Worm (Caenorhabditis elegans) whole organism, mixed stage, embryonic: Measurements from ENCODE around the gene cutl-2.

Source experiments
- elt-3 ChIP-seq: fragments of 150-350 bp; optimal IDR thresholded peaks from 2 replicates; lab custom pipeline; 2014; ENCODE audit warnings: missing biosample characterization, missing genetic modification characterization
- lin-13 ChIP-seq: fragments of 150-350 bp; optimal IDR thresholded peaks from 2 replicates; lab custom pipeline; 2014; ENCODE audit warnings: missing biosample characterization, missing genetic modification characterization
- mab-5 ChIP-seq: fragments of 150-350 bp; optimal IDR thresholded peaks from 2 replicates; lab custom pipeline; 2014; ENCODE audit warnings: missing biosample characterization, missing genetic modification characterization
- mep-1 ChIP-seq: fragments of 150-350 bp; optimal IDR thresholded peaks from 2 replicates; lab custom pipeline; 2017; ENCODE audit warnings: missing biosample characterization, missing genetic modification reagents, missing genetic modification characterization, inconsistent platforms
- nhr-237 ChIP-seq: fragments of 150-350 bp; optimal IDR thresholded peaks from 2 replicates; lab custom pipeline; 2014; ENCODE audit warnings: missing biosample characterization, missing genetic modification characterization
- nhr-28 ChIP-seq: fragments of 150-350 bp; optimal IDR thresholded peaks from 2 replicates; lab custom pipeline; 2014; ENCODE audit warnings: missing biosample characterization, missing genetic modification characterization
- nhr-76 ChIP-seq: sonication (generic microtip); optimal IDR thresholded peaks from 2 replicates; lab custom pipeline; 2017; ENCODE audit warnings: missing biosample characterization, missing genetic modification characterization
- snpc-4 ChIP-seq: fragments of 150-350 bp; optimal IDR thresholded peaks from 2 replicates; lab custom pipeline; 2014; ENCODE audit warnings: missing biosample characterization, missing genetic modification characterization
- tbx-8 ChIP-seq: fragments of 200-800 bp; sonication (Bioruptor generic); optimal IDR thresholded peaks from 2 replicates; lab custom pipeline; 2018; ENCODE audit warnings: mild to moderate bottlenecking, missing genetic modification characterization, moderate library complexity, missing compliant biosample characterization
- unc-39 ChIP-seq: fragments of 150-350 bp; optimal IDR thresholded peaks from 2 replicates; lab custom pipeline; 2014; ENCODE audit warnings: missing biosample characterization, missing genetic modification characterization
- unc-62 ChIP-seq: fragments of 150-350 bp; optimal IDR thresholded peaks from 2 replicates; lab custom pipeline; 2014; ENCODE audit warnings: missing biosample characterization, missing genetic modification reagents, missing genetic modification characterization
- ztf-11 ChIP-seq: fragments of 150-350 bp; optimal IDR thresholded peaks from 2 replicates; lab custom pipeline; 2014; ENCODE audit warnings: missing biosample characterization, missing genetic modification characterization

ce11 chrII:9684175-9684574 lies 40.3 kb downstream of the cutl-2 start:
- no peak for TF ChIP-seq ztf-11 (tag; lab: Kevin White, UChicago)
- no peak for TF ChIP-seq snpc-4
- no peak for TF ChIP-seq tbx-8
- no peak for TF ChIP-seq lin-13 (tag; lab: Kevin White, UChicago)
- no peak for TF ChIP-seq nhr-237 (tag; lab: Kevin White, UChicago)
- TF ChIP-seq mep-1 (tag; lab: Kevin White, UChicago), result no peak
- no peak for TF ChIP-seq unc-62 (GFP tag; lab: Kevin White, UChicago)
- TF ChIP-seq mab-5 (tag; lab: Kevin White, UChicago), result no peak
- no peak for TF ChIP-seq nhr-28 (tag; lab: Kevin White, UChicago)
- TF ChIP-seq nhr-76 (tag; lab: Kevin White, UChicago), result no peak
- TF ChIP-seq unc-39 (tag; lab: Kevin White, UChicago), result no peak
- no peak for TF ChIP-seq elt-3
